Worm (Caenorhabditis elegans): ENCODE results near the gene C45G9.10.
A peak's percentile ranks its signal among the peaks of the same experiment; 100 is the strongest.

The C45G9.10 gene

ce11 chrIII:5068675-5069233, 7.1 kb upstream of the C45G9.10 start, which contains the start of the genes C45G9.11 and C45G9.2 (continued):
- TF ChIP-seq hrde-1 (tag; optimal IDR thresholded peaks at IDR 0.05; ENCODE audit: borderline replicate concordance) (no peak), nhr-179 (tag; optimal IDR thresholded peaks at IDR 0.05) (no peak), C17E4.6 (GFP tag; IDR thresholded peaks at IDR 0.05) (no peak; the same call in 1 of the 2 replicates), F10E7.11 (tag; optimal IDR thresholded peaks at IDR 0.05) (no peak), ets-4 (GFP tag; optimal IDR thresholded peaks at IDR 0.05) (no peak), atf-7 (tag; optimal IDR thresholded peaks at IDR 0.05) (no peak), snpc-1.3 (tag; optimal IDR thresholded peaks at IDR 0.05; ENCODE audit: insufficient read depth) (no peak), T07F8.4 (tag; optimal IDR thresholded peaks at IDR 0.05) (no peak), tlf-1 (GFP tag; optimal IDR thresholded peaks at IDR 0.05) (peak; percentile 13), egl-18 (GFP tag; IDR thresholded peaks at IDR 0.05) (no peak), dpl-1 (GFP tag; optimal IDR thresholded peaks at IDR 0.05) (peak; percentile 58), ztf-22 (GFP tag; optimal IDR thresholded peaks at IDR 0.05) (no peak), bed-2 (GFP tag; IDR thresholded peaks at IDR 0.05) (no peak), unc-62 (GFP tag; optimal IDR thresholded peaks at IDR 0.05) (no peak), F23B12.7 (tag; optimal IDR thresholded peaks at IDR 0.05; ENCODE audit: insufficient read depth) (no peak), aptf-3 (GFP tag; IDR thresholded peaks at IDR 0.05) (no peak), lag-1 (GFP tag; IDR thresholded peaks at IDR 0.05) (no peak), zim-3 (tag; optimal IDR thresholded peaks at IDR 0.05) (no peak), Y95B8A.8 (GFP tag; IDR thresholded peaks at IDR 0.05) (no peak), ZK185.1 (tag; optimal IDR thresholded peaks at IDR 0.05; ENCODE audit: poor library complexity, severe bottlenecking) (peak; percentile 85), Y53G8AR.9 (GFP tag; conservative IDR thresholded peaks at IDR 0.05) (no peak), nfya-2 (GFP tag; IDR thresholded peaks at IDR 0.05) (no peak), nhr-27 (tag; optimal IDR thresholded peaks at IDR 0.05) (no peak), ceh-27 (GFP tag; optimal IDR thresholded peaks at IDR 0.05) (peak; percentile 88), hlh-26 (GFP tag; conservative IDR thresholded peaks at IDR 0.05) (no peak), egrh-3 (GFP tag; IDR thresholded peaks at IDR 0.05) (no peak), lin-35 (GFP tag; optimal IDR thresholded peaks at IDR 0.05) (peak in 1 of 3 experiments; percentile 74), ztf-3 (GFP tag; optimal IDR thresholded peaks at IDR 0.05) (no peak), ceh-79 (tag; optimal IDR thresholded peaks at IDR 0.05) (no peak), egl-44 (GFP tag; IDR thresholded peaks at IDR 0.05) (no peak), sdz-38 (tag; optimal IDR thresholded peaks at IDR 0.05) (no peak), ama-1 (optimal IDR thresholded peaks at IDR 0.05) (no peak), ama-1 (GFP tag; optimal IDR thresholded peaks at IDR 0.05) (no peak), F55B11.4 (tag; optimal IDR thresholded peaks at IDR 0.05; ENCODE audit: borderline replicate concordance, insufficient read depth) (no peak), Y79H2A.3 (GFP tag; conservative IDR thresholded peaks at IDR 0.05) (no peak), sptf-2 (GFP tag; optimal IDR thresholded peaks at IDR 0.05) (no peak), ceh-58 (GFP tag; IDR thresholded peaks at IDR 0.05) (no peak), F52B5.7 (tag; optimal IDR thresholded peaks at IDR 0.05) (no peak), F22D6.2 (tag; optimal IDR thresholded peaks at IDR 0.05) (no peak), hmg-1.2 (GFP tag; IDR thresholded peaks at IDR 0.05) (no peak), madf-10 (tag; optimal IDR thresholded peaks at IDR 0.05) (no peak), fkh-3 (tag; optimal IDR thresholded peaks at IDR 0.05) (no peak), repo-1 (tag; optimal IDR thresholded peaks at IDR 0.05) (no peak), let-526 (GFP tag; IDR thresholded peaks at IDR 0.05) (no peak), B0019.2 (GFP tag; conservative IDR thresholded peaks at IDR 0.05) (no peak), sea-2 (GFP tag; IDR thresholded peaks at IDR 0.05) (no peak), him-1 (tag; optimal IDR thresholded peaks at IDR 0.05) (peak; percentile 61), bed-1 (GFP tag; IDR thresholded peaks at IDR 0.05) (no peak)
